Worm (Caenorhabditis elegans): ENCODE data around the gene CC8.2.

The CC8.2 gene

ce11 chrIV:3648634-3649240, at the start of gene CC8.2:
Gene CC8.2, minus strand, starts transcription at chrIV:3648684.
- TF ChIP-seq F39B2.1 (GFP tag; IDR thresholded peaks at IDR 0.05) = no peak
- TF ChIP-seq madf-8 (GFP tag; conservative IDR thresholded peaks at IDR 0.05) = peak; percentile 92
- no peak for TF ChIP-seq sea-2 (GFP tag; IDR thresholded peaks at IDR 0.05)
- 0 out of 2 replicates have a peak, but pooled peaks have one; percentile 41 for TF ChIP-seq madf-3 (GFP tag; IDR thresholded peaks at IDR 0.05)
- TF ChIP-seq nfyb-1 (GFP tag; IDR thresholded peaks at IDR 0.05) = peak; percentile 64
- TF ChIP-seq Y67H2A.10 (GFP tag; conservative IDR thresholded peaks at IDR 0.05) = no peak
- TF ChIP-seq attf-6 (GFP tag; IDR thresholded peaks at IDR 0.05) = no peak
- TF ChIP-seq athp-1 (tag; optimal IDR thresholded peaks at IDR 0.05) = peak; percentile 43
- TF ChIP-seq xnd-1 (tag; optimal IDR thresholded peaks at IDR 0.05) = peak; percentile 63
- TF ChIP-seq B0035.1 (tag; optimal IDR thresholded peaks at IDR 0.05) = no peak
- no peak for TF ChIP-seq bed-1 (GFP tag; IDR thresholded peaks at IDR 0.05)
- peak; percentile 38; the same call in 1 of the 2 replicates for TF ChIP-seq D2030.7 (GFP tag; IDR thresholded peaks at IDR 0.05)
- no peak for TF ChIP-seq akir-1 (GFP tag; optimal IDR thresholded peaks at IDR 0.05)
- TF ChIP-seq ztf-6 (GFP tag; IDR thresholded peaks at IDR 0.05) = no peak
- peak; percentile 63 for TF ChIP-seq hmg-1.2 (GFP tag; IDR thresholded peaks at IDR 0.05)
- peak; percentile 30 for TF ChIP-seq ztf-26 (tag; optimal IDR thresholded peaks at IDR 0.05)
- no peak for TF ChIP-seq cebp-2 (GFP tag; IDR thresholded peaks at IDR 0.05)
- no peak for TF ChIP-seq ets-4 (GFP tag; optimal IDR thresholded peaks at IDR 0.05)
- TF ChIP-seq ztf-3 (GFP tag; optimal IDR thresholded peaks at IDR 0.05) = no peak
- 0 out of 2 replicates have a peak, but pooled peaks have one; percentile 57 for TF ChIP-seq C06A6.2 (GFP tag; conservative IDR thresholded peaks at IDR 0.05)
- TF ChIP-seq nhr-27 (tag; optimal IDR thresholded peaks at IDR 0.05) = no peak
- peak; percentile 56 for TF ChIP-seq ceh-27 (GFP tag; optimal IDR thresholded peaks at IDR 0.05)
- peak; percentile 18 for TF ChIP-seq chd-7 (tag; optimal IDR thresholded peaks at IDR 0.05)
- no peak for TF ChIP-seq him-1 (tag; optimal IDR thresholded peaks at IDR 0.05)
- TF ChIP-seq egrh-3 (GFP tag; IDR thresholded peaks at IDR 0.05) = peak; percentile 89
- TF ChIP-seq repo-1 (tag; optimal IDR thresholded peaks at IDR 0.05) = no peak
- no peak for TF ChIP-seq let-607 (tag; optimal IDR thresholded peaks at IDR 0.05)
- TF ChIP-seq ceh-79 (tag; optimal IDR thresholded peaks at IDR 0.05) = no peak
- no peak for TF ChIP-seq nhr-120 (GFP tag; IDR thresholded peaks at IDR 0.05)
- no peak for TF ChIP-seq snpc-1.3 (tag; optimal IDR thresholded peaks at IDR 0.05; ENCODE audit: insufficient read depth)
- 0 out of 2 replicates have a peak, but pooled peaks have one; percentile 65 for TF ChIP-seq Y53G8AR.9 (GFP tag; conservative IDR thresholded peaks at IDR 0.05)
- no peak for TF ChIP-seq snpc-4 (GFP tag; optimal IDR thresholded peaks at IDR 0.05)
- no peak for TF ChIP-seq snpc-4 (tag; optimal IDR thresholded peaks at IDR 0.05)
- peak; percentile 32; the same call in 1 of the 2 replicates for TF ChIP-seq F33H1.4 (GFP tag; IDR thresholded peaks at IDR 0.05)
- TF ChIP-seq ztf-25 (GFP tag; IDR thresholded peaks at IDR 0.05) = no peak
- TF ChIP-seq lin-26 (GFP tag; IDR thresholded peaks at IDR 0.05) = peak; percentile 82
- TF ChIP-seq Y56A3A.18 (GFP tag; IDR thresholded peaks at IDR 0.05) = no peak
- TF ChIP-seq ceh-40 (GFP tag; IDR thresholded peaks at IDR 0.05) = no peak
- no peak for TF ChIP-seq K11D2.4 (GFP tag; IDR thresholded peaks at IDR 0.05)
- no peak for TF ChIP-seq let-526 (GFP tag; IDR thresholded peaks at IDR 0.05)
- TF ChIP-seq ccch-3 (GFP tag; optimal IDR thresholded peaks at IDR 0.05) = no peak
- no peak for TF ChIP-seq lir-1 (GFP tag; conservative IDR thresholded peaks at IDR 0.05)
- peak; percentile 43; the same call in 1 of the 2 replicates for TF ChIP-seq B0336.3 (GFP tag; IDR thresholded peaks at IDR 0.05)
- TF ChIP-seq somi-1 (GFP tag; optimal IDR thresholded peaks at IDR 0.05) = peak; percentile 43
- TF ChIP-seq C17E4.6 (GFP tag; IDR thresholded peaks at IDR 0.05) = no peak
- TF ChIP-seq B0261.1 (tag; optimal IDR thresholded peaks at IDR 0.05) = no peak
- no peak for TF ChIP-seq snpc-1.1 (tag; optimal IDR thresholded peaks at IDR 0.05; ENCODE audit: insufficient read depth)
- TF ChIP-seq atf-7 (tag; optimal IDR thresholded peaks at IDR 0.05) = peak; percentile 12

All from whole organism, young adult.